Worm (Caenorhabditis elegans) whole organism, late embryonic: ENCODE data around the gene ZC8.6.

Source experiments
- Y22D7AL.16 ChIP-seq: sonication (generic microtip); optimal IDR thresholded peaks from 2 replicates; lab custom pipeline; 2016; ENCODE audit warnings: missing genetic modification characterization, missing compliant biosample characterization
- ceh-14 ChIP-seq: sonication (generic microtip); optimal IDR thresholded peaks from 2 replicates; lab custom pipeline; 2016; ENCODE audit warnings: missing genotype, missing genetic modification characterization, missing compliant biosample characterization
- ceh-19 ChIP-seq: fragments of 200-800 bp; sonication (Bioruptor generic); optimal IDR thresholded peaks from 2 replicates; lab custom pipeline; 2018; ENCODE audit warnings: mild to moderate bottlenecking, missing genetic modification characterization, missing compliant biosample characterization
- ceh-24 ChIP-seq: sonication (generic microtip); optimal IDR thresholded peaks from 2 replicates; lab custom pipeline; 2016; ENCODE audit warnings: mild to moderate bottlenecking, missing genetic modification characterization, missing compliant biosample characterization
- ceh-34 ChIP-seq: sonication (generic microtip); optimal IDR thresholded peaks from 2 replicates; lab custom pipeline; 2016; ENCODE audit warnings: mild to moderate bottlenecking, missing genetic modification characterization, missing compliant biosample characterization
- ceh-9 ChIP-seq: sonication (generic microtip); optimal IDR thresholded peaks from 2 replicates; lab custom pipeline; 2016; ENCODE audit warnings: mild to moderate bottlenecking, missing genetic modification characterization, inconsistent platforms, missing compliant biosample characterization
- elt-2 ChIP-seq: sonication (generic microtip); optimal IDR thresholded peaks from 2 replicates; lab custom pipeline; 2016; ENCODE audit warnings: missing genetic modification reagents, missing genetic modification characterization, missing compliant biosample characterization
- ets-4 ChIP-seq: sonication (generic microtip); optimal IDR thresholded peaks from 2 replicates; lab custom pipeline; 2016; ENCODE audit warnings: missing genetic modification characterization, missing compliant biosample characterization
- fax-1 ChIP-seq: sonication (generic microtip); optimal IDR thresholded peaks from 2 replicates; lab custom pipeline; 2016; ENCODE audit warnings: missing genotype, missing genetic modification characterization, missing compliant biosample characterization
- fkh-10 ChIP-seq: fragments of 150-350 bp; optimal IDR thresholded peaks from 2 replicates; lab custom pipeline; 2014; ENCODE audit warnings: missing biosample characterization, missing genetic modification reagents, missing genetic modification characterization
- fkh-6 ChIP-seq: sonication (generic microtip); optimal IDR thresholded peaks from 2 replicates; lab custom pipeline; 2016; ENCODE audit warnings: missing genetic modification characterization, missing compliant biosample characterization
- gmeb-2 ChIP-seq: sonication (generic microtip); optimal IDR thresholded peaks from 2 replicates; lab custom pipeline; 2016; ENCODE audit warnings: missing genetic modification characterization, inconsistent platforms, missing compliant biosample characterization
- hlh-6 ChIP-seq: sonication (generic microtip); optimal IDR thresholded peaks from 2 replicates; lab custom pipeline; 2016; ENCODE audit warnings: missing genotype, missing genetic modification characterization, missing compliant biosample characterization
- hlh-8 ChIP-seq: sonication (generic microtip); optimal IDR thresholded peaks from 2 replicates; lab custom pipeline; 2016; ENCODE audit warnings: missing genotype, missing genetic modification characterization, missing compliant biosample characterization
- lin-11 ChIP-seq: fragments of 200-800 bp; sonication (Bioruptor generic); optimal IDR thresholded peaks from 2 replicates; lab custom pipeline; 2018; ENCODE audit warnings: mild to moderate bottlenecking, missing genetic modification characterization, missing compliant biosample characterization
- madf-2 ChIP-seq: sonication (generic microtip); optimal IDR thresholded peaks from 2 replicates; lab custom pipeline; 2017; ENCODE audit warnings: missing genetic modification characterization, missing compliant biosample characterization
- mec-3 ChIP-seq: sonication (generic microtip); optimal IDR thresholded peaks from 2 replicates; lab custom pipeline; 2016; ENCODE audit warnings: borderline replicate concordance, missing genetic modification characterization, missing compliant biosample characterization
- nfya-1 ChIP-seq: sonication (generic microtip); optimal IDR thresholded peaks from 2 replicates; lab custom pipeline; 2017; ENCODE audit warnings: missing genetic modification characterization, mild to moderate bottlenecking, missing compliant biosample characterization, antibody characterized with exemption, moderate library complexity
- nhr-11 ChIP-seq: fragments of 150-350 bp; optimal IDR thresholded peaks from 2 replicates; lab custom pipeline; 2014; ENCODE audit warnings: missing biosample characterization, missing genetic modification characterization
- odd-2 ChIP-seq: sonication (generic microtip); optimal IDR thresholded peaks from 2 replicates; lab custom pipeline; 2017; ENCODE audit warnings: antibody characterized with exemption, mild to moderate bottlenecking, missing genetic modification characterization, missing compliant biosample characterization
- pag-3 ChIP-seq: sonication (generic microtip); optimal IDR thresholded peaks from 2 replicates; lab custom pipeline; 2016; ENCODE audit warnings: missing compliant biosample characterization, missing genetic modification characterization, borderline replicate concordance
- pqm-1 ChIP-seq: sonication (generic microtip); optimal IDR thresholded peaks from 2 replicates; lab custom pipeline; 2016; ENCODE audit warnings: missing genetic modification characterization, missing compliant biosample characterization
- sdc-2 ChIP-seq: sonication (generic microtip); optimal IDR thresholded peaks from 2 replicates; lab custom pipeline; 2016; ENCODE audit warnings: missing genotype, missing genetic modification characterization, missing compliant biosample characterization
- syd-9 ChIP-seq: sonication (generic microtip); optimal IDR thresholded peaks from 2 replicates; lab custom pipeline; 2016; ENCODE audit warnings: mild to moderate bottlenecking, missing genetic modification characterization, moderate library complexity, missing compliant biosample characterization
- unc-42 ChIP-seq: sonication (generic microtip); optimal IDR thresholded peaks from 2 replicates; lab custom pipeline; 2016; ENCODE audit warnings: missing genotype, missing genetic modification characterization, missing compliant biosample characterization
- unc-55 ChIP-seq: sonication (generic microtip); optimal IDR thresholded peaks from 2 replicates; lab custom pipeline; 2017; ENCODE audit warnings: missing biosample characterization, missing genetic modification reagents, missing genetic modification characterization
- unc-86 ChIP-seq: sonication (generic microtip); optimal IDR thresholded peaks from 2 replicates; lab custom pipeline; 2016; ENCODE audit warnings: missing genetic modification characterization, missing compliant biosample characterization
- ztf-16 ChIP-seq: sonication (generic microtip); optimal IDR thresholded peaks from 2 replicates; lab custom pipeline; 2017; ENCODE audit warnings: missing genetic modification characterization, missing compliant biosample characterization

The ZC8.6 gene

ce11 chrX:4932964-4933363 is 64.4 kb downstream of the ZC8.6 start:
- TF ChIP-seq gmeb-2 (tag; lab: Kevin White, UChicago) (no peak), syd-9 (tag; lab: Kevin White, UChicago) (no peak), elt-2 (tag; lab: Kevin White, UChicago) (no peak), nhr-11 (no peak)

- TF ChIP-seq fkh-6 (no peak), lin-11 (tag; lab: Kevin White, UChicago) (no peak), unc-42 (tag; lab: Kevin White, UChicago) (peak; percentile 76)
Observed at ce11 chrX:4932023-4932422, 65.4 kb downstream of the ZC8.6 start.

DNA sequence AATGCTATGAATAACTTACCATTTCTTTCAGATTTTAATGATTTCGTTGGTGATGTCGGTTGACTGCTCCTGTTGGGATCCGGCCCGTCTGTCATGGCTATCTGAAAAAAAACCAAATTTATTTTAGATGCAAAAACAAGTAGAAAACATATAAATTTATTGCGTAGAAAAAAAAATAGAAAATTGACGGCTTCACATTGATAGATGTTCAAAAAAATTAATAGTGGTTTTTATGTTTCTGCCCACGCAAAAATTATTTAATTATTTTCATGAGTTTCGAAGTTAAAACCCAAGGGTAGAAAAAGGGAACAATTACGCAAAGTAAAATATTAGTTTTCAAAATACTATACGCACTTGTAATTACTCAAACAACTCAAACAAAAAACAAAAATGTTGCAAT is 67.7 kb downstream of the ZC8.6 start, which contains the start of gene mct-4:
mct-4 (minus strand) TSS at position 101 of the 400 bp plus-strand sequence.
- TF ChIP-seq ceh-19 (GFP tag; lab: Kevin White, UChicago) (no peak), ceh-34 (tag; lab: Kevin White, UChicago) (no peak), ceh-24 (tag; lab: Kevin White, UChicago) (no peak), nfya-1 (no peak), fkh-6 (no peak), ets-4 (tag; lab: Kevin White, UChicago) (no peak), sdc-2 (tag; lab: Kevin White, UChicago) (no peak), ztf-16 (no peak), pag-3 (tag; lab: Kevin White, UChicago) (no peak), fax-1 (tag; lab: Kevin White, UChicago) (no peak), ceh-9 (tag; lab: Kevin White, UChicago) (no peak), Y22D7AL.16 (no peak), hlh-6 (tag; lab: Kevin White, UChicago) (no peak), fkh-10 (GFP tag; lab: Kevin White, UChicago) (no peak)

- TF ChIP-seq hlh-8 (tag; lab: Kevin White, UChicago) = no peak
- TF ChIP-seq odd-2 (tag; lab: Kevin White, UChicago) = no peak
- TF ChIP-seq mec-3 = no peak
- TF ChIP-seq unc-55 = no peak
- TF ChIP-seq pqm-1 (tag; lab: Kevin White, UChicago) = no peak
- TF ChIP-seq madf-2 = no peak
- TF ChIP-seq unc-42 (tag; lab: Kevin White, UChicago) = no peak
- TF ChIP-seq fkh-6 = no peak
- TF ChIP-seq unc-86 = no peak
- TF ChIP-seq ceh-14 (tag; lab: Kevin White, UChicago) = no peak
Observed at ce11 chrX:4928118-4928517, 69.3 kb downstream of the ZC8.6 start.
